Worm (Caenorhabditis elegans): Measurements from ENCODE around the gene Y51H4A.8.

Y51H4A.8 gene

ce11 chrIV:16533361-16533760 is 45.0 kb downstream of the Y51H4A.8 start, which contains the start of gene Y51H4A.6:
Gene Y51H4A.6, plus strand, starts transcription at chrIV:16533661.
- TF ChIP-seq ztf-16 (tag; optimal IDR thresholded peaks at IDR 0.05) = no peak
- no peak for TF ChIP-seq ceh-45 (GFP tag; IDR thresholded peaks at IDR 0.05)
- no peak for TF ChIP-seq ceh-31 (tag; optimal IDR thresholded peaks at IDR 0.05)
- TF ChIP-seq sox-2 (GFP tag; IDR thresholded peaks at IDR 0.05) = no peak
- TF ChIP-seq ref-2 (tag; optimal IDR thresholded peaks at IDR 0.05) = no peak
- TF ChIP-seq syd-9 (tag; optimal IDR thresholded peaks at IDR 0.05) = no peak
- no peak for TF ChIP-seq ceh-24 (tag; optimal IDR thresholded peaks at IDR 0.05)
- TF ChIP-seq nfya-1 (tag; optimal IDR thresholded peaks at IDR 0.05) = no peak
- no peak for TF ChIP-seq ceh-48 (tag; optimal IDR thresholded peaks at IDR 0.05)
- TF ChIP-seq gmeb-2 (tag; optimal IDR thresholded peaks at IDR 0.05) = no peak
- no peak for TF ChIP-seq elt-4 (tag; optimal IDR thresholded peaks at IDR 0.05)
- TF ChIP-seq pros-1 (tag; optimal IDR thresholded peaks at IDR 0.05) = no peak

- TF ChIP-seq pha-4 (tag; optimal IDR thresholded peaks at IDR 0.05) (no peak), ceh-6 (GFP tag; optimal IDR thresholded peaks at IDR 0.05) (no peak), ref-2 (tag; optimal IDR thresholded peaks at IDR 0.05) (no peak), ama-1 (optimal IDR thresholded peaks at IDR 0.05) (no peak), ceh-31 (tag; optimal IDR thresholded peaks at IDR 0.05) (no peak), unc-3 (GFP tag; conservative IDR thresholded peaks at IDR 0.05) (no peak), unc-3 (tag; optimal IDR thresholded peaks at IDR 0.05) (no peak), C08G9.2 (tag; optimal IDR thresholded peaks at IDR 0.05) (no peak), sdc-2 (tag; optimal IDR thresholded peaks at IDR 0.05) (no peak), syd-9 (tag; optimal IDR thresholded peaks at IDR 0.05) (no peak), elt-2 (tag; optimal IDR thresholded peaks at IDR 0.05) (no peak), hlh-30 (tag; optimal IDR thresholded peaks at IDR 0.05; ENCODE audit: insufficient read depth) (no peak), ceh-45 (GFP tag; IDR thresholded peaks at IDR 0.05) (no peak), hlh-13 (GFP tag; optimal IDR thresholded peaks at IDR 0.05) (no peak), F13H6.1 (tag; optimal IDR thresholded peaks at IDR 0.05) (no peak), sox-2 (GFP tag; IDR thresholded peaks at IDR 0.05) (no peak), ceh-24 (tag; optimal IDR thresholded peaks at IDR 0.05) (no peak), ceh-2 (tag; optimal IDR thresholded peaks at IDR 0.05) (no peak), ets-4 (tag; optimal IDR thresholded peaks at IDR 0.05) (no peak), ceh-19 (GFP tag; optimal IDR thresholded peaks at IDR 0.05) (no peak)
These were observed 50.0 kb downstream of the Y51H4A.8 start, which contains the start of gene Y51H4A.937 for ce11 chrIV:16528375-16528774. Gene Y51H4A.937, plus strand, starts transcription at chrIV:16528675.

- TF ChIP-seq lin-11 (tag; optimal IDR thresholded peaks at IDR 0.05) (no peak), tbx-7 (tag; optimal IDR thresholded peaks at IDR 0.05) (no peak), eyg-1 (tag; optimal IDR thresholded peaks at IDR 0.05) (no peak), fkh-10 (GFP tag; optimal IDR thresholded peaks at IDR 0.05) (no peak), syd-9 (tag; optimal IDR thresholded peaks at IDR 0.05) (no peak), T23F11.4 (GFP tag; optimal IDR thresholded peaks at IDR 0.05) (no peak), ets-4 (tag; optimal IDR thresholded peaks at IDR 0.05) (no peak), ref-2 (tag; optimal IDR thresholded peaks at IDR 0.05) (no peak), ztf-16 (tag; optimal IDR thresholded peaks at IDR 0.05) (no peak), unc-86 (tag; optimal IDR thresholded peaks at IDR 0.05) (no peak), ceh-9 (tag; optimal IDR thresholded peaks at IDR 0.05) (no peak), elt-2 (tag; optimal IDR thresholded peaks at IDR 0.05) (no peak), pat-9 (tag; optimal IDR thresholded peaks at IDR 0.05) (no peak), K09A11.1 (tag; optimal IDR thresholded peaks at IDR 0.05; ENCODE audit: insufficient read depth) (no peak), sox-4 (tag; optimal IDR thresholded peaks at IDR 0.05) (no peak), rnt-1 (tag; optimal IDR thresholded peaks at IDR 0.05) (no peak), hlh-15 (tag; optimal IDR thresholded peaks at IDR 0.05) (no peak), hlh-30 (tag; optimal IDR thresholded peaks at IDR 0.05; ENCODE audit: insufficient read depth) (no peak), K02D7.2 (tag; optimal IDR thresholded peaks at IDR 0.05) (no peak)
These were observed 52.3 kb downstream of the Y51H4A.8 start, which contains the start of gene Y51H4A.5 for ce11 chrIV:16526038-16526437. Gene Y51H4A.5, minus strand, starts transcription at chrIV:16526138.

Measured in whole organism, late embryonic.